Fruit fly (Drosophila melanogaster): ENCODE data around the gene CG42688.

Gene CG42688

DNA sequence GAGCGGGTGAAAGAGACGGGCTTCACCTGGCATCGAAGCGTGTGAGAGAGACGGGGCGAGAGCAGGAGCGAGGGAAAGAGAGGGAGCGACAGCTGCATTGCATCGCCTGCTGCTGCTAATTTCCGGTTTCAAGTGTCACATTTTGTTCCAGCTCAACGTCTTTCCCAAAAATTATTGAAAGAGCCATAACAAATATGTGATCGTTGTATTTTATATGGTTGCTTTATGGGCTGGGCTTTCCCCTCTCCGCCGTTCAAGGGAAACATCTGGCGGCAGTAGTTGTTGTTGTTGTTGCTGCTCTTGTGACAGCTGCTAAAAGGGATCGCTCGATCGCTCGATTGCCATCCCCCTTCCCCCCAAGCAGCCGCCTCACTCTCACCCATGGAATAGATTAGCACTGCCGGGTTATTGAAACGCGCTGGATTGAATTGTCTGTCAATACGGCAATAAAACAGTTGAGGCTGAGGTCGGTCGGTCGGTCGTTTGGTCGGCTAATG is 27.7 kb downstream of the CG42688 start (continued):
- TF ChIP-seq CG7556 (GFP tag; optimal IDR thresholded peaks at IDR 0.05) (no peak), ATbp (GFP tag; optimal IDR thresholded peaks at IDR 0.05) (no peak), lov (optimal IDR thresholded peaks at IDR 0.05) (no peak), lov (GFP tag; IDR thresholded peaks at IDR 0.05) (no peak), zen2 (GFP tag; IDR thresholded peaks at IDR 0.05; ENCODE audit: partially characterized antibody) (no peak), Mad (GFP tag; optimal IDR thresholded peaks at IDR 0.05) (no peak), MESR4 (GFP tag; optimal IDR thresholded peaks at IDR 0.05) (no peak), Ssrp (tag; optimal IDR thresholded peaks at IDR 0.05) (no peak), rib (GFP tag; IDR thresholded peaks at IDR 0.05) (peak; percentile 57; the same call in 1 of the 2 replicates), pnt (GFP tag; optimal IDR thresholded peaks at IDR 0.05) (no peak), CG18476 (GFP tag; optimal IDR thresholded peaks at IDR 0.05) (no peak), chif (GFP tag; optimal IDR thresholded peaks at IDR 0.05) (no peak), CG6791 (GFP tag; IDR thresholded peaks at IDR 0.05; ENCODE audit: partially characterized antibody) (no peak), CG4707 (GFP tag; optimal IDR thresholded peaks at IDR 0.05) (no peak), Pdp1 (GFP tag; optimal IDR thresholded peaks at IDR 0.05) (no peak), chinmo (GFP tag; IDR thresholded peaks at IDR 0.05; ENCODE audit: partially characterized antibody) (peak; percentile 78; the same call in 1 of the 4 replicates), H2.0 (GFP tag; IDR thresholded peaks at IDR 0.05) (no peak), CG4404 (GFP tag; IDR thresholded peaks at IDR 0.05) (no peak), Ets97D (GFP tag; optimal IDR thresholded peaks at IDR 0.05) (peak; percentile 31), Opbp (GFP tag; IDR thresholded peaks at IDR 0.05; ENCODE audit: partially characterized antibody) (no peak), Lhr (GFP tag; optimal IDR thresholded peaks at IDR 0.05) (no peak), CG12299 (tag; optimal IDR thresholded peaks at IDR 0.05) (no peak), Elba2 (GFP tag; optimal IDR thresholded peaks at IDR 0.05) (no peak), CG6765 (GFP tag; optimal IDR thresholded peaks at IDR 0.05) (no peak), Oli (tag; optimal IDR thresholded peaks at IDR 0.05) (no peak), CG14014 (GFP tag; IDR thresholded peaks at IDR 0.05) (no peak), BtbVII (GFP tag; optimal IDR thresholded peaks at IDR 0.05) (no peak), sens (GFP tag) (peak; percentile 73), CG12769 (tag; optimal IDR thresholded peaks at IDR 0.05) (peak; percentile 50), ewg (GFP tag; optimal IDR thresholded peaks at IDR 0.05) (no peak), CG12155 (GFP tag; optimal IDR thresholded peaks at IDR 0.05) (no peak), CG10654 (GFP tag; optimal IDR thresholded peaks at IDR 0.05) (no peak), bowl (GFP tag; IDR thresholded peaks at IDR 0.05) (no peak), YL-1 (GFP tag; optimal IDR thresholded peaks at IDR 0.05) (no peak), Dad (GFP tag; optimal IDR thresholded peaks at IDR 0.05) (no peak), bigmax (GFP tag; optimal IDR thresholded peaks at IDR 0.05) (no peak), org-1 (GFP tag; optimal IDR thresholded peaks at IDR 0.05) (no peak), HLH4C (GFP tag; IDR thresholded peaks at IDR 0.05; ENCODE audit: partially characterized antibody) (no peak), gcm2 (GFP tag; optimal IDR thresholded peaks at IDR 0.05) (no peak), CG18599 (GFP tag; optimal IDR thresholded peaks at IDR 0.05) (peak; percentile 17), CG34422 (GFP tag; IDR thresholded peaks at IDR 0.05) (no peak), CG30020 (tag; optimal IDR thresholded peaks at IDR 0.05) (no peak), Dek (tag; optimal IDR thresholded peaks at IDR 0.05) (no peak), Chrac-16 (GFP tag; optimal IDR thresholded peaks at IDR 0.05) (no peak), CG18011 (GFP tag; optimal IDR thresholded peaks at IDR 0.05) (no peak), CG8478 (optimal IDR thresholded peaks at IDR 0.05) (no peak), Antp (GFP tag; optimal IDR thresholded peaks at IDR 0.05) (no peak), CG1792 (GFP tag; optimal IDR thresholded peaks at IDR 0.05) (no peak), sob (GFP tag; IDR thresholded peaks at IDR 0.05) (no peak), ab (GFP tag; optimal IDR thresholded peaks at IDR 0.05) (no peak), Dll (GFP tag; IDR thresholded peaks at IDR 0.05; ENCODE audit: partially characterized antibody) (no peak)

Measured in whole organism, embryonic.